Worm (Caenorhabditis elegans): Measurements from ENCODE around the gene jmjd-3.3.
"Not testable (repeated sequence)": the region's sequence is repeated elsewhere in the genome, so short reads cannot be mapped to it uniquely, and the experiment has no call there.

DNA sequence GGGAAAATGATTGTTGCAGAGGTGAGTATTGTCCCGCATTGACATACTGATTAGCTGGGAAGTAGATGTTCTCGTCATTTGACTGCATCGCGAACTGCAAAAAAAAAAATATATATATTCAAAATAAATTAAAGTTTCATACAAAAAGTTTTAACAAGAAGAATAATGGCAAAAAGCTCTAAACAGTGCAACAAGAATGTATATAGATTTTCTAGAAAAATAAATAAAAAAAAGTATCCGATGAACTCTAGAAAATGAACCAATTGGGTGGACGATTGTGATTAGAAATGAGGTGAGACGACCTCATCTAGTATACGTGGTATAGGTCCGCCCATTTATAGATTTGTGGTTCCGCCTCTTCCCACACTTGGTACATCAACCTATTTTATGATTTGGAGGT lies 7.5 kb upstream of the jmjd-3.3 start, which contains the start of gene fkh-4:
- TF ChIP-seq ztf-11 (tag; optimal IDR thresholded peaks at IDR 0.05); nhr-77 (tag; optimal IDR thresholded peaks at IDR 0.05); fos-1 (tag; optimal IDR thresholded peaks at IDR 0.05); unc-39 (tag; optimal IDR thresholded peaks at IDR 0.05); nhr-11 (tag; optimal IDR thresholded peaks at IDR 0.05); lin-13 (GFP tag; optimal IDR thresholded peaks at IDR 0.05); ama-1 (optimal IDR thresholded peaks at IDR 0.05); unc-62 (GFP tag; optimal IDR thresholded peaks at IDR 0.05); crh-2 (tag; optimal IDR thresholded peaks at IDR 0.05): not testable (repeated sequence)

Data from whole organism, L2 larva.